Fruit fly (Drosophila melanogaster) whole organism, embryonic: ENCODE measurements around the gene Sec10.

Experiments
- Abd-B ChIP-seq: fragments of 200-800 bp; sonication (Bioruptor generic); optimal IDR thresholded peaks from 2 replicates; lab custom pipeline; 2018; ENCODE audit warnings: missing biosample characterization, mild to moderate bottlenecking, missing genetic modification characterization, moderate library complexity
- Adf1 ChIP-seq: fragments of 200-800 bp; sonication (Bioruptor generic); IDR thresholded peaks from 2 replicates; pipeline ENCODE4 v1.3.6; 2022; ENCODE audit warnings: missing biosample characterization, missing genetic modification characterization
- Asciz ChIP-seq: fragments of 200-800 bp; sonication (Bioruptor generic); optimal IDR thresholded peaks from 2 replicates; lab custom pipeline; 2017; ENCODE audit warnings: missing biosample characterization, mild to moderate bottlenecking, missing genetic modification characterization, missing genetic modification reagents
- BtbVII ChIP-seq: fragments of 200-800 bp; sonication (Bioruptor generic); optimal IDR thresholded peaks from 3 replicates; lab custom pipeline; 2017; ENCODE audit warnings: missing biosample characterization, mild to moderate bottlenecking, missing genetic modification characterization
- CG11247 ChIP-seq: fragments of 200-800 bp; sonication (Bioruptor generic); IDR thresholded peaks from 2 replicates; pipeline ENCODE4 v1.3.6; 2022; ENCODE audit warnings: missing biosample characterization, missing genetic modification characterization
- CG14860 ChIP-seq: fragments of 200-800 bp; sonication (Bioruptor generic); IDR thresholded peaks from 3 replicates; pipeline ENCODE4 v1.3.6; 2022; ENCODE audit warnings: missing biosample characterization, missing genetic modification characterization; ENCODE audit not compliant: partially characterized antibody
- CG15011 ChIP-seq: fragments of 200-800 bp; sonication (Bioruptor generic); optimal IDR thresholded peaks from 3 replicates; lab custom pipeline; 2018; ENCODE audit warnings: missing biosample characterization, mild to moderate bottlenecking, missing genetic modification characterization
- CG15514 ChIP-seq: fragments of 200-800 bp; sonication (Bioruptor generic); optimal IDR thresholded peaks from 3 replicates; lab custom pipeline; 2017; ENCODE audit warnings: missing biosample characterization, missing genetic modification characterization, mild to moderate bottlenecking, moderate library complexity, missing genetic modification reagents
- CG17359 ChIP-seq: fragments of 200-800 bp; sonication (Bioruptor generic); optimal IDR thresholded peaks from 3 replicates; lab custom pipeline; 2018; ENCODE audit warnings: missing biosample characterization, mild to moderate bottlenecking, missing genetic modification characterization, moderate library complexity
- CG17361 ChIP-seq: fragments of 200-800 bp; sonication (Bioruptor generic); IDR thresholded peaks from 3 replicates; pipeline ENCODE4 v1.3.6; 2022; ENCODE audit warnings: missing biosample characterization, missing genetic modification characterization
- CG18764 ChIP-seq: fragments of 200-800 bp; sonication (Bioruptor generic); optimal IDR thresholded peaks from 3 replicates; lab custom pipeline; 2016; ENCODE audit warnings: missing biosample characterization, missing genetic modification characterization
- CG2116 ChIP-seq: fragments of 200-800 bp; sonication (Bioruptor generic); optimal IDR thresholded peaks from 3 replicates; lab custom pipeline; 2018; ENCODE audit warnings: missing biosample characterization, mild to moderate bottlenecking, missing genetic modification characterization
- CG2712 ChIP-seq: fragments of 200-800 bp; optimal IDR thresholded peaks from 3 replicates; lab custom pipeline; 2019; ENCODE audit warnings: missing biosample characterization, mild to moderate bottlenecking, missing genetic modification characterization, moderate library complexity
- CG42726 ChIP-seq: fragments of 200-800 bp; sonication (Bioruptor generic); IDR thresholded peaks from 2 replicates; pipeline ENCODE4 v1.3.6; 2022; ENCODE audit warnings: missing biosample characterization, missing genetic modification characterization; ENCODE audit not compliant: partially characterized antibody
- CG4424 ChIP-seq: fragments of 200-800 bp; sonication (Bioruptor generic); optimal IDR thresholded peaks from 3 replicates; lab custom pipeline; 2016; ENCODE audit warnings: missing biosample characterization, missing genetic modification characterization
- CG6765 ChIP-seq: fragments of 200-800 bp; sonication (Bioruptor generic); optimal IDR thresholded peaks from 3 replicates; lab custom pipeline; 2017; ENCODE audit warnings: missing biosample characterization, mild to moderate bottlenecking, missing genetic modification characterization
- CG8290 ChIP-seq, 3 experiments: fragments of 200-800 bp; sonication (Bioruptor generic); optimal IDR thresholded peaks; 2 replicates each; lab custom pipeline; 2016 to 2019; ENCODE audit warnings: missing biosample characterization in 3 of 3, missing genetic modification characterization in 3 of 3, mild to moderate bottlenecking in 2 of 3, moderate library complexity in 1 of 3
- CG9932 ChIP-seq: fragments of 200-800 bp; sonication (Bioruptor generic); IDR thresholded peaks from 2 replicates; pipeline ENCODE4 v1.3.6; 2022; ENCODE audit warnings: missing biosample characterization, missing genetic modification characterization
- Chrac-16 ChIP-seq: fragments of 200-800 bp; sonication (Bioruptor generic); optimal IDR thresholded peaks from 3 replicates; lab custom pipeline; 2016; ENCODE audit warnings: missing biosample characterization, missing genetic modification characterization
- Deaf1 ChIP-seq: fragments of 200-800 bp; optimal IDR thresholded peaks from 3 replicates; lab custom pipeline; 2019; ENCODE audit warnings: missing biosample characterization, mild to moderate bottlenecking, missing genetic modification characterization, moderate library complexity
- Ets65A ChIP-seq: fragments of 200-800 bp; sonication (Bioruptor generic); peaks from one replicate; lab custom pipeline; 2016; ENCODE audit warnings: missing biosample characterization, missing genetic modification characterization
- Lim3 ChIP-seq: fragments of 200-800 bp; sonication (Bioruptor generic); IDR thresholded peaks from 2 replicates; pipeline ENCODE4 v1.3.6; 2022; ENCODE audit warnings: missing biosample characterization, missing genetic modification characterization
- Rx ChIP-seq: fragments of 200-800 bp; sonication (Bioruptor generic); IDR thresholded peaks from 2 replicates; pipeline ENCODE4 v1.3.6; 2022; ENCODE audit warnings: missing biosample characterization, missing genetic modification characterization
- Scr ChIP-seq: fragments of 200-800 bp; sonication (Bioruptor generic); IDR thresholded peaks from 2 replicates; pipeline ENCODE4 v1.3.6; 2022; ENCODE audit warnings: missing biosample characterization, missing genetic modification characterization; ENCODE audit not compliant: partially characterized antibody
- Side ChIP-seq: fragments of 200-800 bp; sonication (Bioruptor generic); optimal IDR thresholded peaks from 2 replicates; lab custom pipeline; 2016; ENCODE audit warnings: missing biosample characterization, missing genetic modification characterization
- Sin3A ChIP-seq: fragments of >200 bp; optimal IDR thresholded peaks from 2 replicates; lab custom pipeline; 2018
- Sry-δ ChIP-seq: fragments of 200-800 bp; sonication (Bioruptor generic); optimal IDR thresholded peaks from 2 replicates; lab custom pipeline; 2016; ENCODE audit warnings: missing biosample characterization, missing genetic modification characterization
- YL-1 ChIP-seq: fragments of 200-800 bp; sonication (Bioruptor generic); optimal IDR thresholded peaks from 3 replicates; lab custom pipeline; 2017; ENCODE audit warnings: missing biosample characterization, mild to moderate bottlenecking, missing genetic modification characterization
- ab ChIP-seq: fragments of 200-800 bp; sonication (Bioruptor generic); optimal IDR thresholded peaks from 2 replicates; lab custom pipeline; 2016; ENCODE audit warnings: missing biosample characterization, missing genetic modification characterization
- ac ChIP-seq: fragments of 200-800 bp; sonication (Bioruptor generic); optimal IDR thresholded peaks from 3 replicates; lab custom pipeline; 2017; ENCODE audit warnings: missing biosample characterization, mild to moderate bottlenecking, missing genetic modification characterization
- ap ChIP-seq: fragments of 200-800 bp; sonication (Bioruptor generic); IDR thresholded peaks from 2 replicates; pipeline ENCODE4 v1.3.6; 2022; ENCODE audit warnings: missing biosample characterization, missing genetic modification characterization
- chinmo ChIP-seq: fragments of 200-800 bp; sonication (Bioruptor generic); IDR thresholded peaks from 4 replicates; pipeline ENCODE4 v1.3.6; 2022; ENCODE audit warnings: missing biosample characterization, missing genetic modification characterization; ENCODE audit not compliant: partially characterized antibody
- crp ChIP-seq, 2 experiments: fragments of 200-800 bp; sonication (Bioruptor generic); optimal IDR thresholded peaks; 2 replicates in 1 of 2; 3 replicates in 1 of 2; lab custom pipeline; 2017; ENCODE audit warnings: missing biosample characterization in 2 of 2, missing genetic modification characterization in 2 of 2, mild to moderate bottlenecking in 1 of 2, moderate library complexity in 1 of 2
- dati ChIP-seq: fragments of 200-800 bp; sonication (Bioruptor generic); IDR thresholded peaks from 2 replicates; pipeline ENCODE4 v1.3.6; 2022; ENCODE audit warnings: missing biosample characterization, missing genetic modification characterization
- dm ChIP-seq: fragments of 200-800 bp; sonication (Bioruptor generic); optimal IDR thresholded peaks from 3 replicates; lab custom pipeline; 2016; ENCODE audit warnings: missing biosample characterization, missing genetic modification characterization
- dysf ChIP-seq: fragments of 200-800 bp; sonication (Bioruptor generic); IDR thresholded peaks from 3 replicates; pipeline ENCODE4 v1.3.6; 2022; ENCODE audit warnings: missing biosample characterization, missing genetic modification characterization
- fd3F ChIP-seq: fragments of 200-800 bp; sonication (Bioruptor generic); optimal IDR thresholded peaks from 2 replicates; lab custom pipeline; 2018; ENCODE audit warnings: missing biosample characterization, mild to moderate bottlenecking, missing genetic modification characterization, moderate library complexity
- fu2 ChIP-seq: fragments of 200-800 bp; sonication (Bioruptor generic); optimal IDR thresholded peaks from 2 replicates; lab custom pipeline; 2016; ENCODE audit warnings: missing biosample characterization, missing genetic modification characterization
- gfzf ChIP-seq: fragments of 200-800 bp; sonication (Bioruptor generic); optimal IDR thresholded peaks from 2 replicates; lab custom pipeline; 2016; ENCODE audit warnings: missing biosample characterization, mild to moderate bottlenecking, missing genetic modification characterization, moderate library complexity
- her ChIP-seq: fragments of 200-800 bp; sonication (Bioruptor generic); optimal IDR thresholded peaks from 2 replicates; lab custom pipeline; 2016; ENCODE audit warnings: missing biosample characterization, missing genetic modification characterization
- kay ChIP-seq: fragments of 200-800 bp; sonication (Bioruptor generic); optimal IDR thresholded peaks from 2 replicates; lab custom pipeline; 2016; ENCODE audit warnings: missing biosample characterization, missing genetic modification characterization
- lmd ChIP-seq: fragments of 200-800 bp; sonication (Bioruptor generic); IDR thresholded peaks from 2 replicates; pipeline ENCODE4 v1.3.6; 2022; ENCODE audit warnings: missing biosample characterization, missing genetic modification characterization
- pita ChIP-seq: fragments of 200-800 bp; sonication (Bioruptor generic); optimal IDR thresholded peaks from 2 replicates; lab custom pipeline; 2017; ENCODE audit warnings: missing biosample characterization, mild to moderate bottlenecking, missing genetic modification characterization
- pum ChIP-seq: fragments of 200-800 bp; sonication (Bioruptor generic); optimal IDR thresholded peaks from 2 replicates; lab custom pipeline; 2016; ENCODE audit warnings: missing biosample characterization, missing genetic modification characterization
- row ChIP-seq: fragments of 200-800 bp; sonication (Bioruptor generic); IDR thresholded peaks from 3 replicates; pipeline ENCODE4 v1.3.6; 2022; ENCODE audit warnings: missing biosample characterization, missing genetic modification characterization
- scrt ChIP-seq: fragments of 200-800 bp; sonication (Bioruptor generic); optimal IDR thresholded peaks from 2 replicates; lab custom pipeline; 2018; ENCODE audit warnings: missing biosample characterization, mild to moderate bottlenecking, missing genetic modification characterization, moderate library complexity
- sug ChIP-seq: fragments of 200-800 bp; optimal IDR thresholded peaks from 2 replicates; lab custom pipeline; 2019; ENCODE audit warnings: missing biosample characterization, mild to moderate bottlenecking, missing genetic modification characterization, moderate library complexity
- trem ChIP-seq: fragments of 200-800 bp; optimal IDR thresholded peaks from 3 replicates; lab custom pipeline; 2019; ENCODE audit warnings: missing biosample characterization, mild to moderate bottlenecking, missing genetic modification characterization, moderate library complexity
- zen2 ChIP-seq: fragments of 200-800 bp; sonication (Bioruptor generic); IDR thresholded peaks from 3 replicates; pipeline ENCODE4 v1.3.6; 2022; ENCODE audit warnings: missing biosample characterization, missing genetic modification characterization; ENCODE audit not compliant: partially characterized antibody
- zf30C ChIP-seq: fragments of 200-800 bp; sonication (Bioruptor generic); optimal IDR thresholded peaks from 3 replicates; lab custom pipeline; 2018; ENCODE audit warnings: missing biosample characterization, mild to moderate bottlenecking, missing genetic modification characterization

Gene Sec10

dm6 chr3R:24169362-24169761 is 34.7 kb downstream of the Sec10 start, which contains the start of gene CG5510 (continued):
- TF ChIP-seq pita (no peak), CG15514 (peak; percentile 88), CG2116 (GFP tag; lab: Kevin White, UChicago) (peak; percentile 94), fd3F (GFP tag; lab: Kevin White, UChicago) (peak; percentile 1), crp (GFP tag; optimal IDR thresholded peaks at IDR 0.05; lab: Kevin White, UChicago) (peak in 1 of 2 experiments; percentile 67), lmd (GFP tag; lab: Robert Waterston, UW) (peak; percentile 38; the same call in 1 of the 2 replicates), Sin3A (lab: Kevin White, UChicago) (peak; percentile 61), ap (GFP tag; lab: Robert Waterston, UW) (peak; percentile 28; the same call in 1 of the 2 replicates), CG4424 (GFP tag; lab: Kevin White, UChicago) (peak; percentile 19), CG17361 (peak; percentile 52; the same call in 1 of the 3 replicates), Ets65A (GFP tag; lab: Kevin White, UChicago) (peak; percentile 96), trem (tag; lab: Kevin White, UChicago) (peak; percentile 84), fu2 (GFP tag; lab: Kevin White, UChicago) (peak; percentile 24), dati (no peak), Scr (peak; percentile 96), CG18764 (GFP tag; lab: Kevin White, UChicago) (peak; percentile 3), YL-1 (GFP tag; lab: Kevin White, UChicago) (peak; percentile 86), row (GFP tag; lab: Robert Waterston, UW) (peak; percentile 83), Adf1 (GFP tag; lab: Robert Waterston, UW) (peak; percentile 38; the same call in 1 of the 2 replicates), CG6765 (GFP tag; lab: Kevin White, UChicago) (no peak), chinmo (GFP tag; lab: Robert Waterston, UW) (peak; percentile 98), Abd-B (no peak), ac (GFP tag; lab: Kevin White, UChicago) (no peak), CG14860 (GFP tag; lab: Robert Waterston, UW) (peak; percentile 96), Lim3 (GFP tag; lab: Robert Waterston, UW) (no peak), kay (peak; percentile 87), gfzf (GFP tag; lab: Kevin White, UChicago) (peak; percentile 43), CG9932 (peak; percentile 86), Sry-δ (GFP tag; lab: Kevin White, UChicago) (peak; percentile 98), Side (GFP tag; lab: Kevin White, UChicago) (peak; percentile 62), dysf (GFP tag; lab: Robert Waterston, UW) (peak; percentile 25; the same call in 1 of the 3 replicates), Rx (GFP tag; lab: Robert Waterston, UW) (0 out of 2 replicates have a peak, but pooled peaks have one; percentile 27), zen2 (peak; percentile 97), CG2712 (peak; percentile 76), CG15011 (no peak), Asciz (GFP tag; lab: Kevin White, UChicago) (no peak), Chrac-16 (peak; percentile 38), her (GFP tag; lab: Kevin White, UChicago) (peak; percentile 26), ab (peak; percentile 16), CG42726 (GFP tag; lab: Robert Waterston, UW) (peak; percentile 96), CG11247 (GFP tag; lab: Robert Waterston, UW) (peak; percentile 63; the same call in 1 of the 2 replicates), dm (GFP tag; lab: Kevin White, UChicago) (peak; percentile 49), Deaf1 (tag; lab: Kevin White, UChicago) (no peak), CG8290 (GFP tag; optimal IDR thresholded peaks at IDR 0.05; lab: Kevin White, UChicago) (no peak), CG8290 (tag; optimal IDR thresholded peaks at IDR 0.05; lab: Kevin White, UChicago) (peak in 1 of 2 experiments; percentile 89), sug (tag; lab: Kevin White, UChicago) (peak; percentile 73), BtbVII (GFP tag; lab: Kevin White, UChicago) (no peak), zf30C (GFP tag; lab: Kevin White, UChicago) (peak; percentile 94), CG17359 (tag; lab: Kevin White, UChicago) (peak; percentile 43), pum (GFP tag; lab: Kevin White, UChicago) (peak; percentile 52), scrt (GFP tag; lab: Kevin White, UChicago) (peak; percentile 29)
